Worm (Caenorhabditis elegans) whole organism, midembryonic: ENCODE results near the gene srx-116.

ENCODE experiments used
- T22C8.4 ChIP-seq: fragments of 200-800 bp; sonication (Bioruptor generic); IDR thresholded peaks from 2 replicates; pipeline ENCODE4 v1.3.6; 2022; ENCODE audit warnings: missing genetic modification characterization, missing compliant biosample characterization
- cog-1 ChIP-seq: sonication (generic microtip); optimal IDR thresholded peaks from 2 replicates; lab custom pipeline; 2016; ENCODE audit warnings: missing genetic modification characterization, missing compliant biosample characterization
- flt-1 ChIP-seq: fragments of 200-800 bp; sonication (Bioruptor generic); IDR thresholded peaks from 2 replicates; pipeline ENCODE4 v1.3.6; 2022; ENCODE audit warnings: missing genetic modification characterization, missing compliant biosample characterization
- tab-1 ChIP-seq: fragments of 200-800 bp; sonication (Bioruptor generic); IDR thresholded peaks from 2 replicates; pipeline ENCODE4 v1.3.6; 2022; ENCODE audit warnings: missing genetic modification characterization, missing compliant biosample characterization
- ztf-29 ChIP-seq: fragments of 200-800 bp; sonication (Bioruptor generic); IDR thresholded peaks from 2 replicates; pipeline ENCODE4 v1.3.6; 2022; ENCODE audit warnings: missing genetic modification reagents, missing genetic modification characterization, missing compliant biosample characterization

DNA sequence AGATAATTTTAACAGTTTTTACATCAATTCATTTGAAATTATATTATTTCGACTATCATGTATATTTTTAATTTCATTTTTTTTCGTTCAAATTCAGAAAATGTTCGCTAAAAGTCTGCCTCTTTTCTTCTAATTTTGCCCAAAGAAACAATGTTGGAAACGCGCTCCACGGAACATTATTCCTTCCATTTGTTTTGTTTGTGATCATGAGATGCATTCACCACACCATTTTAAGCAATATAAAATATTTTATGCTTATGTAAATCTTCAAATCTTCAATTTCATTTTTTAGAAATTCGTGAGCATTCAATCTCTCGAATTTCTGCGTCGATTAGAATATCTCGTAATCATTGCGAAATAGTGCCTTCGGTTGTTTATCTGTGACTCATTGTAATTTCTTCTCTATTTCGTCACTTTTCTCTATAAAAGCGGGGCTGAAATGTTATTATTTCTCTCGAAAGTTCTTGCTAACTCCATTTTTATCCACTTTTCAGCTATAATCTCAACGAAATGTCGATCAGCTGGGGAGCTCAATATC is 26.7 kb downstream of the srx-116 start, which contains the start of gene istr-1:
- TF ChIP-seq T22C8.4 (GFP tag; lab: Robert Waterston, UW) (no peak), tab-1 (GFP tag; lab: Robert Waterston, UW) (no peak), flt-1 (no peak), ztf-29 (GFP tag; lab: Robert Waterston, UW) (no peak), cog-1 (no peak)
